In the genomic region with DNA sequence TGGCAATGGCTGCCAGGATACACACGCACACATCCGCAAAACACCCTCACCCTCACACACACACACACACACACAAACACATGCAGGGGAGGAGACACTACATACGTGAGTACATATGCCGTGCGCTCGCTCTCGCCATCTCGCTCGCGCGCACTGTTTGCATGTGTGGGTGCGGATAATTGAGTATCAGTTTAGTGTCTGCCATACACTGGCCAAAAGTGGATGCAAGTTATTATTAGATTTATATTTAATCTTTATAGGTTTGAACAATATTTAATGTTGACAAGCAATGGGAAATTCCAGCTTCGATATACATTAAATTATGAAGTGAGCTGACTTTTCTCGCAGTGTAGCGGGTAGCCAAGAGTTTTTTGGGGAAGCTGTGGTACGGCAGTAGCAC, we compare ENCODE assay signal across 1 fruit fly cellular context.
TF ChIP-seq lines count a peak whose summit lies in the region.

No protein-coding gene starts in this region.

TF ChIP-seq in whole organism, embryonic, 481 proteins besides CTCF, POLR2A, EP300 and RAD21 (continued from another document and continues in another):
- TF ChIP-seq Hsf (GFP tag; optimal IDR thresholded peaks at IDR 0.05; lab: Kevin White, UChicago) (peak; percentile 40), Ets97D (GFP tag; optimal IDR thresholded peaks at IDR 0.05; lab: Kevin White, UChicago) (no peak), CG10209 (GFP tag; optimal IDR thresholded peaks at IDR 0.05; lab: Kevin White, UChicago) (peak; percentile 57), CG33213 (GFP tag; optimal IDR thresholded peaks at IDR 0.05; lab: Kevin White, UChicago) (no peak), YL-1 (GFP tag; optimal IDR thresholded peaks at IDR 0.05; lab: Kevin White, UChicago) (no peak), scrt (GFP tag; optimal IDR thresholded peaks at IDR 0.05; lab: Kevin White, UChicago) (peak; percentile 63), trem (tag; optimal IDR thresholded peaks at IDR 0.05; lab: Kevin White, UChicago) (peak; percentile 55), CG12769 (tag; optimal IDR thresholded peaks at IDR 0.05; lab: Kevin White, UChicago) (peak; percentile 74), CG34224 (GFP tag; IDR thresholded peaks at IDR 0.05; lab: Robert Waterston, UW; ENCODE audit: partially characterized antibody) (no peak), Ravus (GFP tag; IDR thresholded peaks at IDR 0.05; lab: Robert Waterston, UW) (no peak), CG13287 (GFP tag; IDR thresholded peaks at IDR 0.05; lab: Robert Waterston, UW; ENCODE audit: partially characterized antibody) (no peak), CG9932 (GFP tag; IDR thresholded peaks at IDR 0.05; lab: Robert Waterston, UW) (peak; percentile 46; the same call in 1 of the 2 replicates), Adf1 (GFP tag; IDR thresholded peaks at IDR 0.05; lab: Robert Waterston, UW) (no peak), pzg (GFP tag; optimal IDR thresholded peaks at IDR 0.05; lab: Kevin White, UChicago) (no peak), vfl (GFP tag; optimal IDR thresholded peaks at IDR 0.05; lab: Kevin White, UChicago) (peak; percentile 3), CG17612 (GFP tag; IDR thresholded peaks at IDR 0.05; lab: Robert Waterston, UW) (no peak), CG8290 (GFP tag; optimal IDR thresholded peaks at IDR 0.05; lab: Kevin White, UChicago) (no peak), CG8290 (tag; optimal IDR thresholded peaks at IDR 0.05; lab: Kevin White, UChicago) (peak in 1 of 2 experiments; percentile 68), CG10274 (GFP tag; optimal IDR thresholded peaks at IDR 0.05; lab: Kevin White, UChicago) (no peak), CG17912 (GFP tag; optimal IDR thresholded peaks at IDR 0.05; lab: Kevin White, UChicago) (no peak), CG4328 (GFP tag; optimal IDR thresholded peaks at IDR 0.05; lab: Kevin White, UChicago) (peak; percentile 1), HLH3B (GFP tag; IDR thresholded peaks at IDR 0.05; lab: Robert Waterston, UW) (peak; percentile 44; the same call in 1 of the 2 replicates), CG1529 (GFP tag; optimal IDR thresholded peaks at IDR 0.05; lab: Kevin White, UChicago) (peak; percentile 7), disco-r (GFP tag; optimal IDR thresholded peaks at IDR 0.05; lab: Kevin White, UChicago) (no peak), CG1603 (tag; optimal IDR thresholded peaks at IDR 0.05; lab: Kevin White, UChicago) (peak; percentile 82), chn (GFP tag; optimal IDR thresholded peaks at IDR 0.05; lab: Kevin White, UChicago) (peak; percentile 33), CG10462 (GFP tag; optimal IDR thresholded peaks at IDR 0.05; lab: Kevin White, UChicago) (no peak), nmo (GFP tag; optimal IDR thresholded peaks at IDR 0.05; lab: Kevin White, UChicago) (peak; percentile 59), bab2 (GFP tag; optimal IDR thresholded peaks at IDR 0.05; lab: Kevin White, UChicago) (peak; percentile 4), CG2199 (GFP tag; IDR thresholded peaks at IDR 0.05; lab: Robert Waterston, UW) (no peak), Abd-B (GFP tag; optimal IDR thresholded peaks at IDR 0.05; lab: Kevin White, UChicago) (peak; percentile 42), run (tag; optimal IDR thresholded peaks at IDR 0.05; lab: Kevin White, UChicago) (peak; percentile 6), CG31441 (GFP tag; IDR thresholded peaks at IDR 0.05; lab: Robert Waterston, UW) (peak; percentile 64), Nf-YA (GFP tag; IDR thresholded peaks at IDR 0.05; lab: Robert Waterston, UW) (peak; percentile 50; the same call in 1 of the 2 replicates), Mrtf (GFP tag; IDR thresholded peaks at IDR 0.05; lab: Robert Waterston, UW) (0 out of 3 replicates have a peak, but pooled peaks have one; percentile 41), CG14965 (GFP tag; optimal IDR thresholded peaks at IDR 0.05; lab: Kevin White, UChicago; ENCODE audit: borderline replicate concordance) (no peak), sens-2 (GFP tag; IDR thresholded peaks at IDR 0.05; lab: Robert Waterston, UW) (0 out of 2 replicates have a peak, but pooled peaks have one; percentile 22), ems (GFP tag; optimal IDR thresholded peaks at IDR 0.05; lab: Kevin White, UChicago) (peak; percentile 38), gce (GFP tag; IDR thresholded peaks at IDR 0.05; lab: Robert Waterston, UW) (0 out of 3 replicates have a peak, but pooled peaks have one; percentile 50), CG17829 (tag; optimal IDR thresholded peaks at IDR 0.05; lab: Kevin White, UChicago) (peak; percentile 77), Xbp1 (GFP tag; optimal IDR thresholded peaks at IDR 0.05; lab: Kevin White, UChicago) (peak; percentile 65), Ets65A (GFP tag; lab: Kevin White, UChicago) (peak; percentile 93), CG3163 (GFP tag; optimal IDR thresholded peaks at IDR 0.05; lab: Kevin White, UChicago) (no peak), Atf3 (GFP tag; optimal IDR thresholded peaks at IDR 0.05; lab: Kevin White, UChicago) (no peak), CG4730 (GFP tag; IDR thresholded peaks at IDR 0.05; lab: Robert Waterston, UW) (peak; percentile 38; the same call in 1 of the 2 replicates), hth (optimal IDR thresholded peaks at IDR 0.05; lab: Kevin White, UChicago) (no peak), Poxn (GFP tag; IDR thresholded peaks at IDR 0.05; lab: Robert Waterston, UW) (no peak), CG2889 (GFP tag; IDR thresholded peaks at IDR 0.05; lab: Robert Waterston, UW) (peak; percentile 55; the same call in 1 of the 3 replicates), chm (GFP tag; IDR thresholded peaks at IDR 0.05; lab: Robert Waterston, UW) (peak; percentile 71), Dref (GFP tag; IDR thresholded peaks at IDR 0.05; lab: Robert Waterston, UW) (no peak), Chrac-16 (GFP tag; optimal IDR thresholded peaks at IDR 0.05; lab: Kevin White, UChicago) (peak; percentile 53), CG2116 (GFP tag; optimal IDR thresholded peaks at IDR 0.05; lab: Kevin White, UChicago) (peak; percentile 8), CG6689 (GFP tag; IDR thresholded peaks at IDR 0.05; lab: Robert Waterston, UW) (peak; percentile 66), z (GFP tag; IDR thresholded peaks at IDR 0.05; lab: Robert Waterston, UW) (no peak), kah (GFP tag; optimal IDR thresholded peaks at IDR 0.05; lab: Kevin White, UChicago) (no peak), NFAT (GFP tag; IDR thresholded peaks at IDR 0.05; lab: Robert Waterston, UW) (0 out of 2 replicates have a peak, but pooled peaks have one; percentile 12), BEAF-32 (GFP tag; optimal IDR thresholded peaks at IDR 0.05; lab: Kevin White, UChicago) (no peak), CG8944 (GFP tag; optimal IDR thresholded peaks at IDR 0.05; lab: Kevin White, UChicago) (no peak), Dbx (GFP tag; IDR thresholded peaks at IDR 0.05; lab: Robert Waterston, UW) (peak; percentile 54; the same call in 1 of the 3 replicates), peb (GFP tag; IDR thresholded peaks at IDR 0.05; lab: Robert Waterston, UW) (no peak; the same call in 1 of the 2 replicates), gsb-n (tag; optimal IDR thresholded peaks at IDR 0.05; lab: Kevin White, UChicago) (peak; percentile 64), Ptx1 (GFP tag; IDR thresholded peaks at IDR 0.05; lab: Robert Waterston, UW) (peak; percentile 61), prd (optimal IDR thresholded peaks at IDR 0.05; lab: Kevin White, UChicago) (no peak), prd (GFP tag; IDR thresholded peaks at IDR 0.05; lab: Robert Waterston, UW) (peak; percentile 88), CG8388 (GFP tag; optimal IDR thresholded peaks at IDR 0.05; lab: Kevin White, UChicago) (peak; percentile 61), fd102C (GFP tag; optimal IDR thresholded peaks at IDR 0.05; lab: Kevin White, UChicago) (peak; percentile 73), CG1233 (GFP tag; optimal IDR thresholded peaks at IDR 0.05; lab: Kevin White, UChicago) (peak; percentile 45), sisA (GFP tag; IDR thresholded peaks at IDR 0.05; lab: Robert Waterston, UW) (peak; percentile 61), CG5180 (GFP tag; optimal IDR thresholded peaks at IDR 0.05; lab: Kevin White, UChicago) (peak; percentile 50), tgo (GFP tag; IDR thresholded peaks at IDR 0.05; lab: Robert Waterston, UW) (peak; percentile 43; the same call in 1 of the 3 replicates), CG12104 (GFP tag; optimal IDR thresholded peaks at IDR 0.05; lab: Kevin White, UChicago) (peak; percentile 49), CG12659 (GFP tag; optimal IDR thresholded peaks at IDR 0.05; lab: Kevin White, UChicago) (peak; percentile 42), CG34376 (GFP tag; optimal IDR thresholded peaks at IDR 0.05; lab: Kevin White, UChicago) (peak; percentile 47), Ssrp (tag; optimal IDR thresholded peaks at IDR 0.05; lab: Kevin White, UChicago) (peak; percentile 57), CG17568 (GFP tag; optimal IDR thresholded peaks at IDR 0.05; lab: Kevin White, UChicago) (peak; percentile 36), maf-S (GFP tag; optimal IDR thresholded peaks at IDR 0.05; lab: Kevin White, UChicago) (no peak), Lim3 (GFP tag; IDR thresholded peaks at IDR 0.05; lab: Robert Waterston, UW) (no peak), CG2678 (tag; optimal IDR thresholded peaks at IDR 0.05; lab: Kevin White, UChicago) (peak; percentile 77), bcd (GFP tag; optimal IDR thresholded peaks at IDR 0.05; lab: Kevin White, UChicago) (peak; percentile 54), Med (GFP tag; lab: Kevin White, UChicago) (peak; percentile 87), CG2129 (GFP tag; IDR thresholded peaks at IDR 0.05; lab: Robert Waterston, UW; ENCODE audit: partially characterized antibody) (no peak), ac (GFP tag; optimal IDR thresholded peaks at IDR 0.05; lab: Kevin White, UChicago) (peak; percentile 69), CG8359 (GFP tag; optimal IDR thresholded peaks at IDR 0.05; lab: Kevin White, UChicago; ENCODE audit: borderline replicate concordance) (peak; percentile 26), NC2β (GFP tag; optimal IDR thresholded peaks at IDR 0.05; lab: Kevin White, UChicago) (peak; percentile 13), CG6765 (GFP tag; optimal IDR thresholded peaks at IDR 0.05; lab: Kevin White, UChicago) (peak; percentile 53), nau (GFP tag; optimal IDR thresholded peaks at IDR 0.05; lab: Kevin White, UChicago) (no peak), crp (GFP tag; optimal IDR thresholded peaks at IDR 0.05; lab: Kevin White, UChicago) (peak in 1 of 2 experiments; percentile 10), CG4360 (GFP tag; IDR thresholded peaks at IDR 0.05; lab: Robert Waterston, UW) (0 out of 2 replicates have a peak, but pooled peaks have one; percentile 11), fd64A (GFP tag; optimal IDR thresholded peaks at IDR 0.05; lab: Kevin White, UChicago) (peak; percentile 34), CG12942 (GFP tag; optimal IDR thresholded peaks at IDR 0.05; lab: Kevin White, UChicago) (peak; percentile 27), Dfd (GFP tag; optimal IDR thresholded peaks at IDR 0.05; lab: Kevin White, UChicago) (no peak), nom (GFP tag; optimal IDR thresholded peaks at IDR 0.05; lab: Kevin White, UChicago) (no peak), inv (GFP tag; IDR thresholded peaks at IDR 0.05; lab: Robert Waterston, UW; ENCODE audit: partially characterized antibody) (no peak), CG42726 (GFP tag; IDR thresholded peaks at IDR 0.05; lab: Robert Waterston, UW; ENCODE audit: partially characterized antibody) (no peak), CG10366 (GFP tag; IDR thresholded peaks at IDR 0.05; lab: Robert Waterston, UW) (peak; percentile 49), C15 (GFP tag; IDR thresholded peaks at IDR 0.05; lab: Robert Waterston, UW) (no peak), stwl (tag; optimal IDR thresholded peaks at IDR 0.05; lab: Kevin White, UChicago) (peak; percentile 11), knrl (GFP tag; IDR thresholded peaks at IDR 0.05; lab: Robert Waterston, UW; ENCODE audit: partially characterized antibody) (no peak), CG3065 (GFP tag; optimal IDR thresholded peaks at IDR 0.05; lab: Kevin White, UChicago) (no peak), CG17361 (GFP tag; IDR thresholded peaks at IDR 0.05; lab: Robert Waterston, UW) (peak; percentile 66), NK7.1 (GFP tag; optimal IDR thresholded peaks at IDR 0.05; lab: Kevin White, UChicago) (no peak), CG10565 (GFP tag; optimal IDR thresholded peaks at IDR 0.05; lab: Kevin White, UChicago) (no peak), cg (GFP tag; optimal IDR thresholded peaks at IDR 0.05; lab: Kevin White, UChicago) (peak; percentile 80), Dll (GFP tag; IDR thresholded peaks at IDR 0.05; lab: Robert Waterston, UW; ENCODE audit: partially characterized antibody) (no peak), Doc3 (GFP tag; IDR thresholded peaks at IDR 0.05; lab: Robert Waterston, UW; ENCODE audit: partially characterized antibody) (no peak), pita (GFP tag; optimal IDR thresholded peaks at IDR 0.05; lab: Kevin White, UChicago) (no peak), Sin3A (optimal IDR thresholded peaks at IDR 0.05; lab: Kevin White, UChicago) (no peak), salm (tag; optimal IDR thresholded peaks at IDR 0.05; lab: Kevin White, UChicago) (no peak), ewg (GFP tag; optimal IDR thresholded peaks at IDR 0.05; lab: Kevin White, UChicago) (peak; percentile 43), CrebB (tag; optimal IDR thresholded peaks at IDR 0.05; lab: Kevin White, UChicago) (peak; percentile 3), B-H2 (GFP tag; optimal IDR thresholded peaks at IDR 0.05; lab: Kevin White, UChicago) (peak; percentile 45), bowl (GFP tag; IDR thresholded peaks at IDR 0.05; lab: Robert Waterston, UW) (no peak), CG17802 (tag; optimal IDR thresholded peaks at IDR 0.05; lab: Kevin White, UChicago) (peak; percentile 14), CG14014 (GFP tag; IDR thresholded peaks at IDR 0.05; lab: Robert Waterston, UW) (peak; percentile 68), hb (GFP tag; IDR thresholded peaks at IDR 0.05; lab: Robert Waterston, UW; ENCODE audit: partially characterized antibody) (no peak), nerfin-2 (GFP tag; IDR thresholded peaks at IDR 0.05; lab: Robert Waterston, UW; ENCODE audit: partially characterized antibody) (no peak), insv (GFP tag; optimal IDR thresholded peaks at IDR 0.05; lab: Kevin White, UChicago) (no peak), jing (GFP tag; optimal IDR thresholded peaks at IDR 0.05; lab: Kevin White, UChicago) (no peak), Vsx1 (GFP tag; optimal IDR thresholded peaks at IDR 0.05; lab: Kevin White, UChicago) (peak; percentile 17), CG43689 (GFP tag; IDR thresholded peaks at IDR 0.05; lab: Robert Waterston, UW) (no peak), da (GFP tag; optimal IDR thresholded peaks at IDR 0.05; lab: Kevin White, UChicago) (no peak), tap (tag; optimal IDR thresholded peaks at IDR 0.05; lab: Kevin White, UChicago) (peak; percentile 52), en (GFP tag; optimal IDR thresholded peaks at IDR 0.05; lab: Kevin White, UChicago) (no peak), CG14860 (GFP tag; IDR thresholded peaks at IDR 0.05; lab: Robert Waterston, UW; ENCODE audit: partially characterized antibody) (no peak), chinmo (GFP tag; IDR thresholded peaks at IDR 0.05; lab: Robert Waterston, UW; ENCODE audit: partially characterized antibody) (no peak)
